Worm (Caenorhabditis elegans): ENCODE results near the gene Y51H7C.41.

The Y51H7C.41 gene

ce11 chrII:1403056-1403455 lies at the start of gene Y51H7C.41, which contains the start of gene cogc-4:
TSS of gene Y51H7C.41 (plus strand) at chrII:1403321.
TSS of gene cogc-4 (plus strand) at chrII:1403441.
- TF ChIP-seq dmd-4 (tag; optimal IDR thresholded peaks at IDR 0.05) (no peak), blmp-1 (tag; optimal IDR thresholded peaks at IDR 0.05; ENCODE audit: insufficient read depth) (no peak), fos-1 (tag; optimal IDR thresholded peaks at IDR 0.05) (no peak), lin-39 (tag; optimal IDR thresholded peaks at IDR 0.05) (no peak), sma-9 (GFP tag; optimal IDR thresholded peaks at IDR 0.05) (no peak), sma-9 (tag; optimal IDR thresholded peaks at IDR 0.05) (no peak), sem-4 (tag; optimal IDR thresholded peaks at IDR 0.05) (no peak), R02D3.7 (tag; optimal IDR thresholded peaks at IDR 0.05) (no peak), snpc-4 (tag; optimal IDR thresholded peaks at IDR 0.05) (no peak), nhr-6 (tag; optimal IDR thresholded peaks at IDR 0.05) (no peak), ztf-1 (GFP tag; conservative IDR thresholded peaks at IDR 0.05) (no peak), alr-1 (tag; optimal IDR thresholded peaks at IDR 0.05) (no peak), skn-1 (tag; optimal IDR thresholded peaks at IDR 0.05) (no peak), Y55F3AM.14 (GFP tag; optimal IDR thresholded peaks at IDR 0.05) (no peak), egl-27 (tag; optimal IDR thresholded peaks at IDR 0.05) (no peak), ZK546.5 (tag; optimal IDR thresholded peaks at IDR 0.05) (no peak), nhr-12 (tag; optimal IDR thresholded peaks at IDR 0.05) (no peak)

ce11 chrII:1355480-1355879 lies 47.6 kb upstream of the Y51H7C.41 start, which contains the start of gene C13A10.1:
TSS of gene C13A10.1 (minus strand) at chrII:1355649.
- no peak for TF ChIP-seq nhr-237 (tag; optimal IDR thresholded peaks at IDR 0.05)
- peak; percentile 32 for TF ChIP-seq fos-1 (tag; optimal IDR thresholded peaks at IDR 0.05)

- no peak for TF ChIP-seq fos-1 (tag; optimal IDR thresholded peaks at IDR 0.05)
- TF ChIP-seq snpc-4 (tag; optimal IDR thresholded peaks at IDR 0.05): no peak
- TF ChIP-seq unc-39 (tag; optimal IDR thresholded peaks at IDR 0.05): no peak
- no peak for TF ChIP-seq sma-3 (GFP tag; optimal IDR thresholded peaks at IDR 0.05)
- no peak for TF ChIP-seq mbf-1 (tag; optimal IDR thresholded peaks at IDR 0.05)
- no peak for TF ChIP-seq ama-1 (optimal IDR thresholded peaks at IDR 0.05)
Observed at ce11 chrII:1357262-1357661, 45.9 kb upstream of the Y51H7C.41 start.

- TF ChIP-seq zag-1 (tag; optimal IDR thresholded peaks at IDR 0.05) (no peak), unc-62 (GFP tag; optimal IDR thresholded peaks at IDR 0.05) (no peak)
Observed at ce11 chrII:1357905-1358304, 45.2 kb upstream of the Y51H7C.41 start, which contains the start of gene C13A10.2. TSS of gene C13A10.2 (minus strand) at chrII:1358005.

- TF ChIP-seq lsy-2 (tag; optimal IDR thresholded peaks at IDR 0.05) (peak in 1 of 2 experiments; percentile 11), unc-55 (GFP tag; optimal IDR thresholded peaks at IDR 0.05) (peak; percentile 27), sma-9 (GFP tag; optimal IDR thresholded peaks at IDR 0.05) (no peak), sma-9 (tag; optimal IDR thresholded peaks at IDR 0.05) (no peak)
Observed at ce11 chrII:1360257-1360656, 42.9 kb upstream of the Y51H7C.41 start.

- TF ChIP-seq ZK546.5 (tag; optimal IDR thresholded peaks at IDR 0.05): no peak
- no peak for TF ChIP-seq snpc-4 (tag; optimal IDR thresholded peaks at IDR 0.05)
- no peak for TF ChIP-seq crh-2 (tag; optimal IDR thresholded peaks at IDR 0.05)
- no peak for TF ChIP-seq R02D3.7 (tag; optimal IDR thresholded peaks at IDR 0.05)
- TF ChIP-seq dmd-4 (tag; optimal IDR thresholded peaks at IDR 0.05): no peak
- no peak for TF ChIP-seq sma-3 (GFP tag; optimal IDR thresholded peaks at IDR 0.05)
- TF ChIP-seq unc-39 (tag; optimal IDR thresholded peaks at IDR 0.05): no peak
- TF ChIP-seq nhr-21 (tag; optimal IDR thresholded peaks at IDR 0.05): no peak
- TF ChIP-seq mdl-1 (tag; optimal IDR thresholded peaks at IDR 0.05): no peak
- TF ChIP-seq nhr-12 (tag; optimal IDR thresholded peaks at IDR 0.05): no peak
- no peak for TF ChIP-seq mbf-1 (tag; optimal IDR thresholded peaks at IDR 0.05)
- no peak for TF ChIP-seq zag-1 (tag; optimal IDR thresholded peaks at IDR 0.05)
- no peak for TF ChIP-seq ztf-4 (tag; optimal IDR thresholded peaks at IDR 0.05)
- TF ChIP-seq sma-9 (GFP tag; optimal IDR thresholded peaks at IDR 0.05): no peak
- TF ChIP-seq sma-9 (tag; optimal IDR thresholded peaks at IDR 0.05): no peak
- TF ChIP-seq nhr-10 (tag; optimal IDR thresholded peaks at IDR 0.05): no peak
- no peak for TF ChIP-seq unc-55 (GFP tag; optimal IDR thresholded peaks at IDR 0.05)
- no peak for TF ChIP-seq unc-62 (GFP tag; optimal IDR thresholded peaks at IDR 0.05)
Observed at ce11 chrII:1362423-1362822, 40.7 kb upstream of the Y51H7C.41 start.

All from whole organism, L2 larva.